Fruit fly (Drosophila melanogaster): ENCODE results near the gene CG13041.
A peak's percentile ranks its signal among the peaks of the same experiment; 100 is the strongest.

Gene CG13041

dm6 chr3L:16362119-16362653 lies 42.9 kb upstream of the CG13041 start, which contains the start of gene Cpr72Ea:
TSS of gene Cpr72Ea (plus strand) at chr3L:16362603.
- no peak for TF ChIP-seq Hnf4 (GFP tag; optimal IDR thresholded peaks at IDR 0.05)
- no peak for TF ChIP-seq Dfd (GFP tag; optimal IDR thresholded peaks at IDR 0.05)
- TF ChIP-seq CrebA (GFP tag; optimal IDR thresholded peaks at IDR 0.05; ENCODE audit: borderline replicate concordance), result no peak
- no peak for TF ChIP-seq Dif (GFP tag; optimal IDR thresholded peaks at IDR 0.05; ENCODE audit: partially characterized antibody)
- TF ChIP-seq Jra (GFP tag; optimal IDR thresholded peaks at IDR 0.05), result no peak
- no peak for TF ChIP-seq fru (GFP tag; optimal IDR thresholded peaks at IDR 0.05)
- no peak for TF ChIP-seq lola (GFP tag; optimal IDR thresholded peaks at IDR 0.05)
- no peak for TF ChIP-seq brk (GFP tag; optimal IDR thresholded peaks at IDR 0.05)
- no peak for TF ChIP-seq Mio (GFP tag; optimal IDR thresholded peaks at IDR 0.05)
- no peak for TF ChIP-seq CG9705 (GFP tag; optimal IDR thresholded peaks at IDR 0.05)
- no peak for TF ChIP-seq usp (GFP tag; optimal IDR thresholded peaks at IDR 0.05)
- TF ChIP-seq Abd-B (GFP tag; optimal IDR thresholded peaks at IDR 0.05), result no peak
- TF ChIP-seq dsf (GFP tag; optimal IDR thresholded peaks at IDR 0.05; ENCODE audit: borderline replicate concordance), result no peak
- no peak for TF ChIP-seq h (GFP tag; optimal IDR thresholded peaks at IDR 0.05)
- no peak for TF ChIP-seq HLH106 (tag; optimal IDR thresholded peaks at IDR 0.05)
- no peak for TF ChIP-seq dl (GFP tag; optimal IDR thresholded peaks at IDR 0.05; ENCODE audit: insufficient read depth in 1 of 2, partially characterized antibody in 2 of 2)
- no peak for TF ChIP-seq woc (GFP tag; optimal IDR thresholded peaks at IDR 0.05)
- TF ChIP-seq tai (GFP tag; optimal IDR thresholded peaks at IDR 0.05), result no peak
- no peak for TF ChIP-seq Rel (GFP tag; optimal IDR thresholded peaks at IDR 0.05)
- TF ChIP-seq Rel (tag; optimal IDR thresholded peaks at IDR 0.05), result no peak
- TF ChIP-seq Sp1 (GFP tag; optimal IDR thresholded peaks at IDR 0.05), result no peak

dm6 chr3L:16361200-16361815 lies 42.0 kb upstream of the CG13041 start:
- peak; percentile 53 for TF ChIP-seq psq (GFP tag; optimal IDR thresholded peaks at IDR 0.05)
- peak; percentile 25 for TF ChIP-seq dmrt93B (GFP tag; optimal IDR thresholded peaks at IDR 0.05)
- no peak for TF ChIP-seq CrebA (GFP tag; optimal IDR thresholded peaks at IDR 0.05; ENCODE audit: borderline replicate concordance)
- TF ChIP-seq CG9705 (GFP tag; optimal IDR thresholded peaks at IDR 0.05), result peak; percentile 15
- peak; percentile 59 for TF ChIP-seq OdsH (GFP tag; optimal IDR thresholded peaks at IDR 0.05)
- TF ChIP-seq h (GFP tag; optimal IDR thresholded peaks at IDR 0.05), result peak; percentile 69
- peak in 1 of 2 experiments; percentile 61 for TF ChIP-seq foxo (GFP tag; optimal IDR thresholded peaks at IDR 0.05)
- no peak for TF ChIP-seq N (GFP tag; optimal IDR thresholded peaks at IDR 0.05)
- TF ChIP-seq CG32264 (GFP tag; optimal IDR thresholded peaks at IDR 0.05), result no peak
- TF ChIP-seq Hr78 (GFP tag; optimal IDR thresholded peaks at IDR 0.05), result no peak
- TF ChIP-seq HLH106 (tag; optimal IDR thresholded peaks at IDR 0.05), result peak; percentile 74
- peak; percentile 73 for TF ChIP-seq fru (GFP tag; optimal IDR thresholded peaks at IDR 0.05)
- no peak for TF ChIP-seq jim (GFP tag; optimal IDR thresholded peaks at IDR 0.05)
- TF ChIP-seq br (GFP tag; optimal IDR thresholded peaks at IDR 0.05), result peak; percentile 51
- TF ChIP-seq usp (GFP tag; optimal IDR thresholded peaks at IDR 0.05), result no peak
- TF ChIP-seq ey (GFP tag; optimal IDR thresholded peaks at IDR 0.05), result peak; percentile 57
- peak; percentile 56 for TF ChIP-seq rgr (GFP tag; optimal IDR thresholded peaks at IDR 0.05)
- peak; percentile 78 for TF ChIP-seq Sp1 (GFP tag; optimal IDR thresholded peaks at IDR 0.05)
- peak; percentile 35 for TF ChIP-seq woc (GFP tag; optimal IDR thresholded peaks at IDR 0.05)

- TF ChIP-seq foxo (GFP tag; optimal IDR thresholded peaks at IDR 0.05) (no peak), Hr83 (GFP tag; optimal IDR thresholded peaks at IDR 0.05; ENCODE audit: poor library complexity, severe bottlenecking) (peak; percentile 1), Vsx2 (GFP tag; optimal IDR thresholded peaks at IDR 0.05; ENCODE audit: partially characterized antibody) (no peak), brk (GFP tag; optimal IDR thresholded peaks at IDR 0.05) (peak; percentile 1), lola (GFP tag; optimal IDR thresholded peaks at IDR 0.05) (no peak), rgr (GFP tag; optimal IDR thresholded peaks at IDR 0.05) (peak; percentile 16), CrebA (GFP tag; optimal IDR thresholded peaks at IDR 0.05; ENCODE audit: borderline replicate concordance) (no peak), pan (optimal IDR thresholded peaks at IDR 0.05) (no peak)
Measured at dm6 chr3L:16359795-16360194, 40.5 kb upstream of the CG13041 start.

Data from whole organism, wandering third instar larva.